Worm (Caenorhabditis elegans): ENCODE measurements around the gene Y73B6BL.289.

The Y73B6BL.289 gene

DNA sequence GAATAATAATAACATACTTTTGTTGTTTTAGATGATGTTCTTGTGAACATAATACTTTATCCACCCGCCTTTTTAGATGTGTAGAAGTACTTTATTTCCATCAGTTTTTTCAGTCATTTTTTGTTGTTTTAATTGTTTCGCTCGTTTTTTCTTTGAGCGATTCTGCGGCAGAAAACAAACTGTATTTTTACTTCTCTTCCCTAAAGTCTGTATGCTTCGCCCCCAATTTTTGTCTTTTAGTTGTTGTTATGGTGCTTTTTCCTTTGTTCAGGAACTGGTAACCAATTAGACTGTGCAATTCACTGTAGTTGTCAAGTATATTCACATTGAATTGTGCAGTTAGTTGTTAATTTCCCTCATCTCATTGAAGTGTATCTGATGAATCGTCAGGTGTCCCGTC is 21.5 kb upstream of the Y73B6BL.289 start (continued):
- TF ChIP-seq lag-1 (GFP tag; IDR thresholded peaks at IDR 0.05) (no peak), egl-18 (GFP tag; IDR thresholded peaks at IDR 0.05) (no peak), let-526 (GFP tag; IDR thresholded peaks at IDR 0.05) (no peak), unc-62 (GFP tag; optimal IDR thresholded peaks at IDR 0.05) (no peak), attf-6 (GFP tag; IDR thresholded peaks at IDR 0.05) (peak; percentile 70; the same call in 1 of the 2 replicates), F57C9.4 (tag; optimal IDR thresholded peaks at IDR 0.05) (peak; percentile 67), unc-130 (GFP tag; optimal IDR thresholded peaks at IDR 0.05) (peak; percentile 9), F57A8.1 (GFP tag; optimal IDR thresholded peaks at IDR 0.05) (no peak), bed-2 (GFP tag; IDR thresholded peaks at IDR 0.05) (no peak), Y53F4B.3 (GFP tag; IDR thresholded peaks at IDR 0.05) (no peak)

DNA sequence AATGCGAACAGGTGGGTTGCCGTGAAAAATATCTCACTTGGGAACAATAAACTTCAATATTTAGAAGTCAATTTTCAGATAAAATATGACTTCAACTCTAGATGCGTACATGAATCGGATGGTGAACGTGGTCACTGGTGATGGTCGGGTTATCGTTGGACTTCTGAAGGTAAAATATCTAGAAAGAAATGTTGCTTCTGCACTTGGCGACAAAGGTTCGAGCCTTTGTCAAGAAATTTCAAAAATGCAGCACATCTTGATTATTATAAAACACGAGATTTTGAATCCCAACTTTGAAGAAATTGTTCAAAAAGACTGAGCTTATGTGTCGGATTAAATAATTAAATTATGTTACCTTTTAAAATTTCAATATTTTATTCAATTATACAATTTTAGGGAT is 20.9 kb upstream of the Y73B6BL.289 start, which contains the start of gene lsm-8:
Gene lsm-8, plus strand, starts transcription at position 79 of the 400 bp plus-strand sequence.
- TF ChIP-seq hlh-12 (tag; optimal IDR thresholded peaks at IDR 0.05) (no peak), Y67H2A.10 (GFP tag; conservative IDR thresholded peaks at IDR 0.05) (no peak), C17E4.6 (GFP tag; IDR thresholded peaks at IDR 0.05) (no peak), ama-1 (optimal IDR thresholded peaks at IDR 0.05) (no peak), ama-1 (GFP tag; optimal IDR thresholded peaks at IDR 0.05) (no peak), snpc-3.4 (tag; optimal IDR thresholded peaks at IDR 0.05) (peak; percentile 11), die-1 (tag; optimal IDR thresholded peaks at IDR 0.05) (no peak), ztf-6 (GFP tag; IDR thresholded peaks at IDR 0.05) (no peak), F22D6.2 (tag; optimal IDR thresholded peaks at IDR 0.05) (no peak), lin-35 (GFP tag; optimal IDR thresholded peaks at IDR 0.05) (no peak), T07F8.4 (tag; optimal IDR thresholded peaks at IDR 0.05) (no peak), egl-44 (GFP tag; IDR thresholded peaks at IDR 0.05) (no peak), hsf-1 (GFP tag; IDR thresholded peaks at IDR 0.05) (peak; percentile 48), snpc-1.1 (tag; optimal IDR thresholded peaks at IDR 0.05; ENCODE audit: insufficient read depth) (peak; percentile 4)

DNA sequence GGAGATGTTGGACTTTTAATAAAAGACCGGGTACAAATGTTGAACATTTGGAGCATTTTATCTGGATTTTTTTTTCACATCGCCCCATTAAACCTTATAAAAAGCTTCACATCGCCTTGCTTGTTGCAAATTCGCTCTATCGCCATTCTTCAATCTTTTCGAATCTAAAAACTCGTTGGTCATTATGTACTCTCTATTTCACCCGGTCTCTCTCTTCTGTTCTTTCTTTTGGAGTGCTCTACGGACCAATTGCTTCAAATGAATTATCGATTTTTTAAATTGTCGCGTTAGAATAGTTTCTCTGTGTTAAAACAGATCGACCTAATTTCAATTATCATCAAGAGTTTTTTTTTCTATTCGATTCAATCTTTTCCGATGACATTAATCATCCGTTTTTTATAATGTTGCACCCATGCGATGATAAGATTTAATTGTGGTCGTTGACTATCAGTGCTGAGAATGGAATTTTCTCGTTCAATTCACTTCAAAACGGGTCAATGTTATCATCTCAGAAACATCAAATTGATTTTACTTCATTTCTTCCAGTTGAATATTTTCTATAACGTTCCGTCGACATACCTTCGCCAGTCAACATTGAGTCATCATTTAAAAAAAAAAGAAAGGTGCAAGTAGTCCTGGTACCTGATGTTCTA is 19.8 kb upstream of the Y73B6BL.289 start:
- no peak for TF ChIP-seq B0035.1 (tag; optimal IDR thresholded peaks at IDR 0.05)
- peak; percentile 27; the same call in 1 of the 2 replicates for TF ChIP-seq hmg-1.2 (GFP tag; IDR thresholded peaks at IDR 0.05)
- TF ChIP-seq attf-5 (GFP tag; optimal IDR thresholded peaks at IDR 0.05), result peak; percentile 4
- TF ChIP-seq nhr-80 (tag; optimal IDR thresholded peaks at IDR 0.05), result peak; percentile 63
- TF ChIP-seq mcd-1 (GFP tag; IDR thresholded peaks at IDR 0.05), result 0 out of 2 replicates have a peak, but pooled peaks have one; percentile 42
- TF ChIP-seq ztf-3 (GFP tag; optimal IDR thresholded peaks at IDR 0.05), result no peak
- no peak for TF ChIP-seq nfya-2 (GFP tag; IDR thresholded peaks at IDR 0.05)
- TF ChIP-seq lin-35 (GFP tag; optimal IDR thresholded peaks at IDR 0.05), result peak in 1 of 3 experiments; percentile 12

DNA sequence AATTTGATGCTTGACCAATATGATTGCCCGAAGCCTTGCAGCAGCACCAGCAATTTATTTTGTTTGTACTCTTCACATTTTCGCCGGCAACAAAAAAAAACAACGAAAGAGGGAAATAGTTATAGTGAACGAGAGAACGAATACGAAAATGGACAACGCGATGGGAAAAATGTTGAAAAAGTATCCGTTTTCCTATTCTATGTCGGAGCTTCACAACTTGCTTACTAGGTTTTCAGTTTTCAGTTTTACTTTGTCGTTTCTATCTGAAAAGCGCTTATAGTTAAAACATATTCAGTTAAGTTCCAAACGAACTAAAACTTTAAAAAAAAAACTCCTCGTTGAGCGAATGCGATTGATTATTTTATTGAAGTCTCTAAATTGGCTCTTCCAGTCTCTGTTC is 19.1 kb upstream of the Y73B6BL.289 start:
- TF ChIP-seq cebp-2 (GFP tag; IDR thresholded peaks at IDR 0.05) (no peak), zim-3 (tag; optimal IDR thresholded peaks at IDR 0.05) (no peak), T26A5.8 (tag; optimal IDR thresholded peaks at IDR 0.05) (no peak), atf-7 (tag; optimal IDR thresholded peaks at IDR 0.05) (no peak), egrh-3 (GFP tag; IDR thresholded peaks at IDR 0.05) (no peak), chd-7 (tag; optimal IDR thresholded peaks at IDR 0.05) (no peak), B0261.1 (tag; optimal IDR thresholded peaks at IDR 0.05) (no peak), nhr-90 (tag; optimal IDR thresholded peaks at IDR 0.05) (no peak)
